Worm (Caenorhabditis elegans) whole organism, L2 larva: ENCODE data around the gene nhr-164.
"Not testable (repeated sequence)": the region's sequence is repeated elsewhere in the genome, so short reads cannot be mapped to it uniquely, and the experiment has no call there.

Experiments
- C34F6.9 ChIP-seq: fragments of 150-350 bp; optimal IDR thresholded peaks from 2 replicates; lab custom pipeline; 2014; ENCODE audit warnings: missing biosample characterization, missing genetic modification characterization
- ZK546.5 ChIP-seq: sonication (generic microtip); optimal IDR thresholded peaks from 2 replicates; lab custom pipeline; 2017; ENCODE audit warnings: missing biosample characterization, missing genetic modification characterization
- ama-1 ChIP-seq: fragments of 150-350 bp; optimal IDR thresholded peaks from 2 replicates; lab custom pipeline; 2018; ENCODE audit warnings: inconsistent platforms
- blmp-1 ChIP-seq: sonication (generic microtip); optimal IDR thresholded peaks from 2 replicates; lab custom pipeline; 2017; ENCODE audit warnings: missing genetic modification characterization, mild to moderate bottlenecking, missing compliant biosample characterization, antibody characterized with exemption, moderate library complexity; ENCODE audit not compliant: insufficient read depth
- lin-11 ChIP-seq: fragments of 150-350 bp; sonication (generic microtip); optimal IDR thresholded peaks from 2 replicates; lab custom pipeline; 2014; ENCODE audit warnings: missing biosample characterization, missing genetic modification characterization, inconsistent platforms, mixed read lengths
- lin-39 ChIP-seq: fragments of 150-350 bp; optimal IDR thresholded peaks from 2 replicates; lab custom pipeline; 2014; ENCODE audit warnings: missing biosample characterization, missing genetic modification reagents, missing genetic modification characterization
- lsy-2 ChIP-seq, 2 experiments: fragments of 150-350 bp in 1 of 2; sonication (generic microtip) in 1 of 2; optimal IDR thresholded peaks; 2 replicates each; lab custom pipeline; 2014 to 2017; ENCODE audit warnings: missing biosample characterization in 2 of 2, missing genetic modification characterization in 2 of 2
- mab-5 ChIP-seq: fragments of 150-350 bp; optimal IDR thresholded peaks from 2 replicates; lab custom pipeline; 2014; ENCODE audit warnings: missing biosample characterization, missing genetic modification characterization
- nhr-237 ChIP-seq: fragments of 150-350 bp; optimal IDR thresholded peaks from 2 replicates; lab custom pipeline; 2014; ENCODE audit warnings: missing biosample characterization, missing genetic modification characterization
- unc-62 ChIP-seq: fragments of 150-350 bp; optimal IDR thresholded peaks from 2 replicates; lab custom pipeline; 2014; ENCODE audit warnings: missing biosample characterization, missing genetic modification reagents, missing genetic modification characterization
- zag-1 ChIP-seq: fragments of 150-350 bp; optimal IDR thresholded peaks from 2 replicates; lab custom pipeline; 2014; ENCODE audit warnings: missing biosample characterization, missing genetic modification characterization

DNA sequence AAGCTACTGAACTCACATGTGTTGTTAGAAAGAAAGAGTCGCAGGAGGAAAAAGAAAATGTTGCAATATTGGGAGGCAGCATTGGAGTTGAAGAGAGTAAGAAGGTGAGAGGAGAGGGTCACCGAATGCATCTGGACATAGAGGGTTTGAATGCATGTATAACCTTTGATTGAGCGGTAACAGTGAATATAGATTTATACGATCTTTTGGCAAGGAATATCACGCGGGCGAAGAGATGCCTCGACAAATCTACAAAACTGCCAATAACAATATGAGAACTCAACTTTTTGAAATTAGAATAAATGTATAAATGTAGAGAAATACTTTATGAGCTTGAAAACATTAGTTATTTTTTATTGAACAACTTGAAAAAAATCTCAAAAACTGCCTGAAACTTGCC lies 26.8 kb upstream of the nhr-164 start, which contains the start of gene M01B2.10:
- not testable (repeated sequence) for TF ChIP-seq unc-62; blmp-1 (tag; lab: Kevin White, UChicago); C34F6.9; mab-5; lin-11 (tag; lab: Kevin White, UChicago); zag-1 (tag; lab: Kevin White, UChicago); ZK546.5 (tag; lab: Kevin White, UChicago); lin-39; lsy-2 (tag; optimal IDR thresholded peaks at IDR 0.05; lab: Kevin White, UChicago); nhr-237 (tag; lab: Kevin White, UChicago); ama-1 (lab: Kevin White, UChicago)
